Worm (Caenorhabditis elegans) whole organism, young adult: ENCODE results near the gene dcap-1.

Source experiments
- B0261.1 ChIP-seq: sonication (generic microtip); optimal IDR thresholded peaks from 2 replicates; lab custom pipeline; 2016; ENCODE audit warnings: mild to moderate bottlenecking, missing genetic modification characterization, moderate library complexity, missing compliant biosample characterization
- K11D2.4 ChIP-seq: fragments of 200-800 bp; sonication (Bioruptor generic); IDR thresholded peaks from 2 replicates; pipeline ENCODE4 v1.3.6; 2022; ENCODE audit warnings: missing genetic modification reagents, missing genetic modification characterization, missing compliant biosample characterization
- K12H6.12 ChIP-seq: fragments of 200-800 bp; sonication (Bioruptor generic); optimal IDR thresholded peaks from 2 replicates; lab custom pipeline; 2018; ENCODE audit warnings: mild to moderate bottlenecking, missing genetic modification characterization, missing compliant biosample characterization
- T26A5.8 ChIP-seq: sonication (generic microtip); optimal IDR thresholded peaks from 2 replicates; lab custom pipeline; 2016; ENCODE audit warnings: missing genetic modification characterization, missing compliant biosample characterization
- Y56A3A.18 ChIP-seq: fragments of 200-800 bp; sonication (Bioruptor generic); IDR thresholded peaks from 2 replicates; pipeline ENCODE4 v1.3.6; 2022; ENCODE audit warnings: missing genetic modification reagents, missing genetic modification characterization, missing compliant biosample characterization
- Y67H2A.10 ChIP-seq: fragments of 200-800 bp; sonication (Bioruptor generic); conservative IDR thresholded peaks from 2 replicates; pipeline ENCODE4 v1.3.6; 2022; ENCODE audit warnings: missing genetic modification reagents, missing genetic modification characterization, missing compliant biosample characterization
- Y79H2A.3 ChIP-seq: fragments of 200-800 bp; sonication (Bioruptor generic); conservative IDR thresholded peaks from 2 replicates; pipeline ENCODE4 v1.3.6; 2022; ENCODE audit warnings: missing genetic modification reagents, missing genetic modification characterization, missing compliant biosample characterization
- ZK185.1 ChIP-seq: sonication (generic microtip); optimal IDR thresholded peaks from 2 replicates; lab custom pipeline; 2016; ENCODE audit warnings: mild to moderate bottlenecking, missing genetic modification characterization, missing compliant biosample characterization; ENCODE audit not compliant: poor library complexity, severe bottlenecking
- aptf-3 ChIP-seq: fragments of 200-800 bp; sonication (Bioruptor generic); IDR thresholded peaks from 2 replicates; pipeline ENCODE4 v1.3.6; 2022; ENCODE audit warnings: missing genetic modification characterization, missing compliant biosample characterization
- attf-3 ChIP-seq: fragments of 200-800 bp; sonication (Bioruptor generic); conservative IDR thresholded peaks from 2 replicates; pipeline ENCODE4 v1.3.6; 2022; ENCODE audit warnings: missing genetic modification reagents, missing genetic modification characterization, missing compliant biosample characterization
- bed-1 ChIP-seq: fragments of 200-800 bp; sonication (Bioruptor generic); IDR thresholded peaks from 2 replicates; pipeline ENCODE4 v1.3.6; 2022; ENCODE audit warnings: missing genetic modification reagents, missing genetic modification characterization, missing compliant biosample characterization
- cebp-2 ChIP-seq: fragments of 200-800 bp; sonication (Bioruptor generic); IDR thresholded peaks from 2 replicates; pipeline ENCODE4 v1.3.6; 2022; ENCODE audit warnings: missing genetic modification characterization, missing compliant biosample characterization
- ceh-100 ChIP-seq: fragments of 200-800 bp; sonication (Bioruptor generic); IDR thresholded peaks from 2 replicates; pipeline ENCODE4 v1.3.6; 2022; ENCODE audit warnings: missing genetic modification reagents, missing genetic modification characterization, missing compliant biosample characterization
- ceh-91 ChIP-seq: fragments of 200-800 bp; sonication (Bioruptor generic); IDR thresholded peaks from 2 replicates; pipeline ENCODE4 v1.3.6; 2022; ENCODE audit warnings: missing genetic modification reagents, missing genetic modification characterization, missing compliant biosample characterization
- dpff-1 ChIP-seq: sonication (generic microtip); optimal IDR thresholded peaks from 2 replicates; lab custom pipeline; 2017; ENCODE audit warnings: mild to moderate bottlenecking, missing genetic modification characterization, missing compliant biosample characterization
- efl-1 ChIP-seq: fragments of 150-350 bp; optimal IDR thresholded peaks from 2 replicates; lab custom pipeline; 2014; ENCODE audit warnings: missing biosample characterization, missing genetic modification reagents, missing genetic modification characterization
- egrh-3 ChIP-seq: fragments of 200-800 bp; sonication (Bioruptor generic); IDR thresholded peaks from 2 replicates; pipeline ENCODE4 v1.3.6; 2022; ENCODE audit warnings: missing genetic modification reagents, missing genetic modification characterization, missing compliant biosample characterization
- ekl-4 ChIP-seq: fragments of 200-800 bp; sonication (Bioruptor generic); IDR thresholded peaks from 2 replicates; pipeline ENCODE4 v1.3.6; 2022; ENCODE audit warnings: missing genetic modification reagents, missing genetic modification characterization, missing compliant biosample characterization
- fkh-3 ChIP-seq: sonication (generic microtip); optimal IDR thresholded peaks from 2 replicates; lab custom pipeline; 2016; ENCODE audit warnings: mild to moderate bottlenecking, missing genetic modification characterization, missing compliant biosample characterization
- gei-17 ChIP-seq: fragments of 200-800 bp; sonication (Bioruptor generic); optimal IDR thresholded peaks from 2 replicates; lab custom pipeline; 2018; ENCODE audit warnings: mild to moderate bottlenecking, missing genetic modification characterization, missing compliant biosample characterization
- hlh-26 ChIP-seq: fragments of 200-800 bp; sonication (Bioruptor generic); conservative IDR thresholded peaks from 2 replicates; pipeline ENCODE4 v1.3.6; 2022; ENCODE audit warnings: missing genetic modification reagents, missing genetic modification characterization, missing compliant biosample characterization
- hmg-1.2 ChIP-seq: fragments of 200-800 bp; sonication (Bioruptor generic); IDR thresholded peaks from 2 replicates; pipeline ENCODE4 v1.3.6; 2022; ENCODE audit warnings: missing genetic modification reagents, missing genetic modification characterization, missing compliant biosample characterization
- lag-1 ChIP-seq: fragments of 200-800 bp; sonication (Bioruptor generic); IDR thresholded peaks from 2 replicates; pipeline ENCODE4 v1.3.6; 2022; ENCODE audit warnings: missing genetic modification reagents, missing genetic modification characterization, missing compliant biosample characterization
- lin-35 ChIP-seq, 3 experiments: fragments of 150-350 bp in 2 of 3; sonication (generic microtip) in 1 of 3; optimal IDR thresholded peaks; 2 replicates each; lab custom pipeline; 2014 to 2018; ENCODE audit warnings: missing biosample characterization in 3 of 3, missing genetic modification characterization in 3 of 3, missing genetic modification reagents in 3 of 3
- lin-40 ChIP-seq: sonication (generic microtip); optimal IDR thresholded peaks from 2 replicates; lab custom pipeline; 2016; ENCODE audit warnings: missing genetic modification characterization, mild to moderate bottlenecking, missing compliant biosample characterization, missing genotype, missing genetic modification reagents
- lir-1 ChIP-seq: fragments of 200-800 bp; sonication (Bioruptor generic); conservative IDR thresholded peaks from 2 replicates; pipeline ENCODE4 v1.3.6; 2022; ENCODE audit warnings: missing genetic modification reagents, missing genetic modification characterization, missing compliant biosample characterization
- madf-10 ChIP-seq: sonication (generic microtip); optimal IDR thresholded peaks from 2 replicates; lab custom pipeline; 2016; ENCODE audit warnings: mild to moderate bottlenecking, missing genetic modification characterization, missing compliant biosample characterization
- nfyb-1 ChIP-seq: fragments of 200-800 bp; sonication (Bioruptor generic); IDR thresholded peaks from 2 replicates; pipeline ENCODE4 v1.3.6; 2022; ENCODE audit warnings: missing genetic modification reagents, missing genetic modification characterization, missing compliant biosample characterization
- nhr-120 ChIP-seq: fragments of 200-800 bp; sonication (Bioruptor generic); IDR thresholded peaks from 2 replicates; pipeline ENCODE4 v1.3.6; 2022; ENCODE audit warnings: missing genetic modification characterization, missing compliant biosample characterization
- nhr-27 ChIP-seq: fragments of 200-800 bp; sonication (Bioruptor generic); optimal IDR thresholded peaks from 2 replicates; lab custom pipeline; 2018; ENCODE audit warnings: mild to moderate bottlenecking, missing genetic modification characterization, moderate library complexity, missing compliant biosample characterization
- nhr-80 ChIP-seq: sonication (generic microtip); optimal IDR thresholded peaks from 2 replicates; lab custom pipeline; 2016; ENCODE audit warnings: missing genetic modification characterization, missing compliant biosample characterization
- nhr-90 ChIP-seq: sonication (generic microtip); optimal IDR thresholded peaks from 2 replicates; lab custom pipeline; 2016; ENCODE audit warnings: missing genotype, mild to moderate bottlenecking, missing genetic modification characterization, missing compliant biosample characterization
- rec-8 ChIP-seq, 2 experiments: sonication (generic microtip); optimal IDR thresholded peaks; 2 replicates each; lab custom pipeline; 2016; ENCODE audit warnings: mild to moderate bottlenecking in 2 of 2, missing genetic modification characterization in 2 of 2, missing genetic modification reagents in 2 of 2, missing genotype in 2 of 2, missing biosample characterization in 1 of 2, missing compliant biosample characterization in 1 of 2, moderate library complexity in 1 of 2
- sea-2 ChIP-seq: fragments of 200-800 bp; sonication (Bioruptor generic); IDR thresholded peaks from 2 replicates; pipeline ENCODE4 v1.3.6; 2022; ENCODE audit warnings: missing genetic modification characterization, missing compliant biosample characterization
- snpc-3.4 ChIP-seq: sonication (generic microtip); optimal IDR thresholded peaks from 2 replicates; lab custom pipeline; 2017; ENCODE audit warnings: missing genetic modification characterization, mild to moderate bottlenecking, missing compliant biosample characterization, antibody characterized with exemption, moderate library complexity, missing genotype, missing genetic modification reagents
- snpc-4 ChIP-seq, 5 experiments: fragments of 150-350 bp in 1 of 5; sonication (generic microtip) in 4 of 5; optimal IDR thresholded peaks; 2 replicates each; lab custom pipeline; 2014 to 2018; ENCODE audit warnings: missing genetic modification characterization in 5 of 5, missing biosample characterization in 3 of 5, antibody characterized with exemption in 2 of 5, mild to moderate bottlenecking in 2 of 5, missing compliant biosample characterization in 2 of 5, missing genotype in 2 of 5, moderate library complexity in 2 of 5, missing genetic modification reagents in 1 of 5
- sptf-2 ChIP-seq: fragments of 200-800 bp; sonication (Bioruptor generic); optimal IDR thresholded peaks from 2 replicates; lab custom pipeline; 2018; ENCODE audit warnings: mild to moderate bottlenecking, missing genetic modification characterization, missing compliant biosample characterization
- tbp1 ChIP-seq: fragments of 200-800 bp; sonication (Bioruptor generic); optimal IDR thresholded peaks from 2 replicates; lab custom pipeline; 2018; ENCODE audit warnings: mild to moderate bottlenecking, missing genetic modification characterization, missing compliant biosample characterization
- tbx-9 ChIP-seq: sonication (generic microtip); optimal IDR thresholded peaks from 2 replicates; lab custom pipeline; 2016; ENCODE audit warnings: borderline replicate concordance, missing genetic modification characterization, inconsistent platforms, missing compliant biosample characterization
- tlf-1 ChIP-seq: fragments of 200-800 bp; sonication (Bioruptor generic); optimal IDR thresholded peaks from 2 replicates; lab custom pipeline; 2018; ENCODE audit warnings: mild to moderate bottlenecking, missing genetic modification characterization, missing compliant biosample characterization
- xnd-1 ChIP-seq: sonication (generic microtip); optimal IDR thresholded peaks from 2 replicates; lab custom pipeline; 2016; ENCODE audit warnings: missing genotype, missing genetic modification reagents, missing genetic modification characterization, missing compliant biosample characterization
- zim-3 ChIP-seq: sonication (generic microtip); optimal IDR thresholded peaks from 2 replicates; lab custom pipeline; 2017; ENCODE audit warnings: mild to moderate bottlenecking, missing genetic modification characterization, moderate library complexity, missing compliant biosample characterization
- ztf-18 ChIP-seq: sonication (generic microtip); optimal IDR thresholded peaks from 2 replicates; lab custom pipeline; 2016; ENCODE audit warnings: missing genotype, mild to moderate bottlenecking, missing genetic modification characterization, missing compliant biosample characterization
- ztf-26 ChIP-seq: sonication (generic microtip); optimal IDR thresholded peaks from 2 replicates; lab custom pipeline; 2017; ENCODE audit warnings: missing genetic modification characterization, missing compliant biosample characterization
- ztf-28 ChIP-seq: fragments of 200-800 bp; sonication (Bioruptor generic); IDR thresholded peaks from 2 replicates; pipeline ENCODE4 v1.3.6; 2022; ENCODE audit warnings: missing genetic modification reagents, missing genetic modification characterization, missing compliant biosample characterization
- ztf-3 ChIP-seq: fragments of 200-800 bp; sonication (Bioruptor generic); optimal IDR thresholded peaks from 2 replicates; lab custom pipeline; 2018; ENCODE audit warnings: mild to moderate bottlenecking, missing genetic modification characterization, missing compliant biosample characterization
- ztf-6 ChIP-seq: fragments of 200-800 bp; sonication (Bioruptor generic); IDR thresholded peaks from 2 replicates; pipeline ENCODE4 v1.3.6; 2022; ENCODE audit warnings: missing genetic modification reagents, missing genetic modification characterization, missing compliant biosample characterization

The dcap-1 gene

ce11 chrIV:1074069-1074468, 19.5 kb upstream of the dcap-1 start:
- TF ChIP-seq ZK185.1 (tag; lab: Kevin White, UChicago) (no peak), hmg-1.2 (GFP tag; lab: Robert Waterston, UW) (no peak), bed-1 (GFP tag; lab: Robert Waterston, UW) (no peak), nhr-90 (no peak), ztf-26 (tag; lab: Kevin White, UChicago) (no peak), sptf-2 (GFP tag; lab: Kevin White, UChicago) (no peak), cebp-2 (no peak), Y79H2A.3 (GFP tag; lab: Robert Waterston, UW) (no peak), dpff-1 (tag; lab: Kevin White, UChicago) (no peak), lin-40 (no peak), ztf-6 (GFP tag; lab: Robert Waterston, UW) (no peak), xnd-1 (no peak), snpc-3.4 (no peak), aptf-3 (GFP tag; lab: Robert Waterston, UW) (no peak), ztf-3 (GFP tag; lab: Kevin White, UChicago) (no peak), rec-8 (tag; optimal IDR thresholded peaks at IDR 0.05; lab: Kevin White, UChicago) (no peak), nhr-120 (GFP tag; lab: Robert Waterston, UW) (no peak)

- no peak for TF ChIP-seq cebp-2
- TF ChIP-seq lin-35 (GFP tag; optimal IDR thresholded peaks at IDR 0.05; lab: Kevin White, UChicago), result peak in 1 of 3 experiments; percentile 54
- TF ChIP-seq fkh-3 (tag; lab: Kevin White, UChicago), result no peak
- peak; percentile 84 for TF ChIP-seq hmg-1.2 (GFP tag; lab: Robert Waterston, UW)
- TF ChIP-seq attf-3, result 0 out of 2 replicates have a peak, but pooled peaks have one; percentile 42
- TF ChIP-seq sea-2, result no peak
- no peak for TF ChIP-seq Y56A3A.18 (GFP tag; lab: Robert Waterston, UW)
- no peak for TF ChIP-seq gei-17 (GFP tag; lab: Kevin White, UChicago)
- no peak for TF ChIP-seq aptf-3 (GFP tag; lab: Robert Waterston, UW)
- no peak for TF ChIP-seq snpc-4 (GFP tag; optimal IDR thresholded peaks at IDR 0.05; lab: Kevin White, UChicago)
- TF ChIP-seq snpc-4 (tag; optimal IDR thresholded peaks at IDR 0.05; lab: Kevin White, UChicago), result no peak
- TF ChIP-seq tbp1 (GFP tag; lab: Kevin White, UChicago), result no peak
- no peak for TF ChIP-seq zim-3 (tag; lab: Kevin White, UChicago)
- no peak for TF ChIP-seq B0261.1 (tag; lab: Kevin White, UChicago)
- no peak for TF ChIP-seq tlf-1
- no peak for TF ChIP-seq ztf-28 (GFP tag; lab: Robert Waterston, UW)
- TF ChIP-seq T26A5.8 (tag; lab: Kevin White, UChicago), result no peak
- TF ChIP-seq Y67H2A.10, result no peak
- TF ChIP-seq K12H6.12 (tag; lab: Kevin White, UChicago), result peak; percentile 47
- no peak for TF ChIP-seq ekl-4 (GFP tag; lab: Robert Waterston, UW)
- TF ChIP-seq nfyb-1, result 0 out of 2 replicates have a peak, but pooled peaks have one; percentile 28
- no peak for TF ChIP-seq efl-1 (GFP tag; lab: Kevin White, UChicago)
- TF ChIP-seq K11D2.4 (GFP tag; lab: Robert Waterston, UW), result peak; percentile 83
- no peak for TF ChIP-seq hlh-26 (GFP tag; lab: Robert Waterston, UW)
- TF ChIP-seq lir-1 (GFP tag; lab: Robert Waterston, UW), result no peak
- no peak for TF ChIP-seq tbx-9 (tag; lab: Kevin White, UChicago)
- TF ChIP-seq madf-10 (tag; lab: Kevin White, UChicago), result peak; percentile 1
- no peak for TF ChIP-seq lin-40
- peak; percentile 23 for TF ChIP-seq ztf-18 (tag; lab: Kevin White, UChicago)
- peak; percentile 88 for TF ChIP-seq nhr-80 (tag; lab: Kevin White, UChicago)
- TF ChIP-seq ceh-91 (GFP tag; lab: Robert Waterston, UW), result no peak
- no peak for TF ChIP-seq rec-8 (tag; optimal IDR thresholded peaks at IDR 0.05; lab: Kevin White, UChicago)
- no peak for TF ChIP-seq ceh-100 (GFP tag; lab: Robert Waterston, UW)
- TF ChIP-seq egrh-3 (GFP tag; lab: Robert Waterston, UW), result peak; percentile 82
- TF ChIP-seq lag-1 (GFP tag; lab: Robert Waterston, UW), result no peak
- no peak for TF ChIP-seq nhr-27
These were observed 15.8 kb upstream of the dcap-1 start for ce11 chrIV:1070383-1070782.
